Worm (Caenorhabditis elegans) whole organism, L4/young adult: ENCODE data around the gene nsph-3.1.

Experiments
- W03F9.2 ChIP-seq: fragments of 150-350 bp; optimal IDR thresholded peaks from 2 replicates; lab custom pipeline; 2014; ENCODE audit warnings: missing biosample characterization, missing genetic modification characterization
- dao-5 ChIP-seq: sonication (generic microtip); optimal IDR thresholded peaks from 2 replicates; lab custom pipeline; 2016; ENCODE audit warnings: missing genotype, missing genetic modification characterization, moderate library complexity, missing compliant biosample characterization
- him-1 ChIP-seq: sonication (generic microtip); optimal IDR thresholded peaks from 2 replicates; lab custom pipeline; 2016; ENCODE audit warnings: missing genotype, missing genetic modification reagents, missing genetic modification characterization, missing compliant biosample characterization

DNA sequence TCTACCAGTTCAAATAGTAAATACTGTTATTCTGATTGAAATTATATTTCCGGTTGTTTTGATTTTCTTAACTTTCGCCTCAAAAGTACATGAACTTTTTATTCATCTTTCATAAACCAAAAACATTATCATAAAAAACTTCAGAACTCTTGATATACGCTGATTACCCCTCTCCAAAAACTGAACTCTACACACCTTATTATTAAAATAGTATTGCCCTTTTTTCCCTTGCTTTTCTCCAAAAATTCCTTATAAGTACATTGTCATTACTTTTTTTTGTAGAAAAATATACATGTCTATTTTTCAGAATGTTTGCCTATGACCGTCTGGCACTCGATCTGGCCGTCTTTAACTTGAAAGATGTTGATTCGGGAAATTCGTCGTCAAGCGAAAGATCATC is 32.2 kb downstream of the nsph-3.1 start, which contains the start of gene Y43E12A.2:
- TF ChIP-seq dao-5 (no peak), him-1 (tag; lab: Kevin White, UChicago) (no peak), W03F9.2 (no peak)
